Worm (Caenorhabditis elegans) whole organism, late embryonic: ENCODE measurements around the gene prx-1.

Source experiments
- C08G9.2 ChIP-seq: sonication (generic microtip); optimal IDR thresholded peaks from 2 replicates; lab custom pipeline; 2016; ENCODE audit warnings: mild to moderate bottlenecking, missing genetic modification characterization, moderate library complexity, missing compliant biosample characterization
- F13H6.1 ChIP-seq: sonication (generic microtip); optimal IDR thresholded peaks from 2 replicates; lab custom pipeline; 2016; ENCODE audit warnings: missing genetic modification characterization, missing compliant biosample characterization
- K02D7.2 ChIP-seq: sonication (generic microtip); optimal IDR thresholded peaks from 2 replicates; lab custom pipeline; 2017; ENCODE audit warnings: mild to moderate bottlenecking, missing genetic modification characterization, missing compliant biosample characterization
- K09A11.1 ChIP-seq: sonication (generic microtip); optimal IDR thresholded peaks from 2 replicates; lab custom pipeline; 2017; ENCODE audit warnings: antibody characterized with exemption, mild to moderate bottlenecking, missing genetic modification characterization, missing compliant biosample characterization; ENCODE audit not compliant: insufficient read depth
- ama-1 ChIP-seq: fragments of 150-350 bp; optimal IDR thresholded peaks from 2 replicates; lab custom pipeline; 2014
- ceh-14 ChIP-seq: sonication (generic microtip); optimal IDR thresholded peaks from 2 replicates; lab custom pipeline; 2016; ENCODE audit warnings: missing genotype, missing genetic modification characterization, missing compliant biosample characterization
- ceh-18 ChIP-seq: sonication (generic microtip); optimal IDR thresholded peaks from 2 replicates; lab custom pipeline; 2016; ENCODE audit warnings: missing genetic modification characterization, missing compliant biosample characterization
- ceh-19 ChIP-seq: fragments of 200-800 bp; sonication (Bioruptor generic); optimal IDR thresholded peaks from 2 replicates; lab custom pipeline; 2018; ENCODE audit warnings: mild to moderate bottlenecking, missing genetic modification characterization, missing compliant biosample characterization
- ceh-2 ChIP-seq: sonication (generic microtip); optimal IDR thresholded peaks from 2 replicates; lab custom pipeline; 2016; ENCODE audit warnings: missing genotype, missing genetic modification characterization, missing compliant biosample characterization
- ceh-22 ChIP-seq: sonication (generic microtip); optimal IDR thresholded peaks from 2 replicates; lab custom pipeline; 2017; ENCODE audit warnings: missing biosample characterization, missing genetic modification characterization
- ceh-24 ChIP-seq: sonication (generic microtip); optimal IDR thresholded peaks from 2 replicates; lab custom pipeline; 2016; ENCODE audit warnings: mild to moderate bottlenecking, missing genetic modification characterization, missing compliant biosample characterization
- ceh-30 ChIP-seq: fragments of 150-350 bp; optimal IDR thresholded peaks from 2 replicates; lab custom pipeline; 2014; ENCODE audit warnings: missing biosample characterization, missing genetic modification characterization
- ceh-31 ChIP-seq: sonication (generic microtip); optimal IDR thresholded peaks from 2 replicates; lab custom pipeline; 2016; ENCODE audit warnings: missing genetic modification characterization, missing compliant biosample characterization
- ceh-34 ChIP-seq: sonication (generic microtip); optimal IDR thresholded peaks from 2 replicates; lab custom pipeline; 2016; ENCODE audit warnings: mild to moderate bottlenecking, missing genetic modification characterization, missing compliant biosample characterization
- ceh-45 ChIP-seq: fragments of 200-800 bp; sonication (Bioruptor generic); IDR thresholded peaks from 2 replicates; pipeline ENCODE4 v1.3.6; 2022; ENCODE audit warnings: missing genetic modification reagents, missing genetic modification characterization, missing compliant biosample characterization
- ceh-48 ChIP-seq: sonication (generic microtip); optimal IDR thresholded peaks from 2 replicates; lab custom pipeline; 2016; ENCODE audit warnings: missing genetic modification characterization, inconsistent platforms, missing compliant biosample characterization
- dmd-4 ChIP-seq: sonication (generic microtip); optimal IDR thresholded peaks from 2 replicates; lab custom pipeline; 2016; ENCODE audit warnings: borderline replicate concordance, missing genetic modification characterization, missing compliant biosample characterization
- dve-1 ChIP-seq: sonication (generic microtip); optimal IDR thresholded peaks from 2 replicates; lab custom pipeline; 2017; ENCODE audit warnings: antibody characterized with exemption, mild to moderate bottlenecking, missing genetic modification characterization, missing compliant biosample characterization
- elt-2 ChIP-seq: sonication (generic microtip); optimal IDR thresholded peaks from 2 replicates; lab custom pipeline; 2016; ENCODE audit warnings: missing genetic modification reagents, missing genetic modification characterization, missing compliant biosample characterization
- eyg-1 ChIP-seq: sonication (generic microtip); optimal IDR thresholded peaks from 2 replicates; lab custom pipeline; 2016; ENCODE audit warnings: missing genotype, missing genetic modification characterization, missing compliant biosample characterization
- fax-1 ChIP-seq: sonication (generic microtip); optimal IDR thresholded peaks from 2 replicates; lab custom pipeline; 2016; ENCODE audit warnings: missing genotype, missing genetic modification characterization, missing compliant biosample characterization
- fkh-6 ChIP-seq: sonication (generic microtip); optimal IDR thresholded peaks from 2 replicates; lab custom pipeline; 2016; ENCODE audit warnings: missing genetic modification characterization, missing compliant biosample characterization
- hlh-13 ChIP-seq: fragments of 200-800 bp; sonication (Bioruptor generic); optimal IDR thresholded peaks from 2 replicates; lab custom pipeline; 2018; ENCODE audit warnings: mild to moderate bottlenecking, missing genetic modification characterization, missing compliant biosample characterization
- hlh-30 ChIP-seq: sonication (generic microtip); optimal IDR thresholded peaks from 2 replicates; lab custom pipeline; 2017; ENCODE audit warnings: antibody characterized with exemption, missing genetic modification characterization, missing compliant biosample characterization; ENCODE audit not compliant: insufficient read depth
- hlh-8 ChIP-seq: sonication (generic microtip); optimal IDR thresholded peaks from 2 replicates; lab custom pipeline; 2016; ENCODE audit warnings: missing genotype, missing genetic modification characterization, missing compliant biosample characterization
- lim-6 ChIP-seq: sonication (generic microtip); optimal IDR thresholded peaks from 2 replicates; lab custom pipeline; 2016; ENCODE audit warnings: missing genetic modification characterization, missing compliant biosample characterization
- lin-11 ChIP-seq: fragments of 200-800 bp; sonication (Bioruptor generic); optimal IDR thresholded peaks from 2 replicates; lab custom pipeline; 2018; ENCODE audit warnings: mild to moderate bottlenecking, missing genetic modification characterization, missing compliant biosample characterization
- mec-3 ChIP-seq: sonication (generic microtip); optimal IDR thresholded peaks from 2 replicates; lab custom pipeline; 2016; ENCODE audit warnings: borderline replicate concordance, missing genetic modification characterization, missing compliant biosample characterization
- nfya-1 ChIP-seq: sonication (generic microtip); optimal IDR thresholded peaks from 2 replicates; lab custom pipeline; 2017; ENCODE audit warnings: missing genetic modification characterization, mild to moderate bottlenecking, missing compliant biosample characterization, antibody characterized with exemption, moderate library complexity
- nhr-11 ChIP-seq: fragments of 150-350 bp; optimal IDR thresholded peaks from 2 replicates; lab custom pipeline; 2014; ENCODE audit warnings: missing biosample characterization, missing genetic modification characterization
- pag-3 ChIP-seq: sonication (generic microtip); optimal IDR thresholded peaks from 2 replicates; lab custom pipeline; 2016; ENCODE audit warnings: missing compliant biosample characterization, missing genetic modification characterization, borderline replicate concordance
- pax-1 ChIP-seq: fragments of 150-350 bp; optimal IDR thresholded peaks from 2 replicates; lab custom pipeline; 2014; ENCODE audit warnings: missing biosample characterization, missing genetic modification characterization
- pha-4 ChIP-seq: fragments of 150-350 bp; optimal IDR thresholded peaks from 2 replicates; lab custom pipeline; 2018; ENCODE audit warnings: missing biosample characterization, missing genetic modification reagents, missing genetic modification characterization
- pqm-1 ChIP-seq: sonication (generic microtip); optimal IDR thresholded peaks from 2 replicates; lab custom pipeline; 2016; ENCODE audit warnings: missing genetic modification characterization, missing compliant biosample characterization
- ref-2 ChIP-seq: sonication (generic microtip); optimal IDR thresholded peaks from 2 replicates; lab custom pipeline; 2016; ENCODE audit warnings: missing genetic modification characterization, missing compliant biosample characterization
- rnt-1 ChIP-seq: sonication (generic microtip); optimal IDR thresholded peaks from 2 replicates; lab custom pipeline; 2016; ENCODE audit warnings: missing genetic modification characterization, missing compliant biosample characterization
- sdc-2 ChIP-seq: sonication (generic microtip); optimal IDR thresholded peaks from 2 replicates; lab custom pipeline; 2016; ENCODE audit warnings: missing genotype, missing genetic modification characterization, missing compliant biosample characterization
- syd-9 ChIP-seq: sonication (generic microtip); optimal IDR thresholded peaks from 2 replicates; lab custom pipeline; 2016; ENCODE audit warnings: mild to moderate bottlenecking, missing genetic modification characterization, moderate library complexity, missing compliant biosample characterization
- tbx-2 ChIP-seq: sonication (generic microtip); optimal IDR thresholded peaks from 2 replicates; lab custom pipeline; 2016; ENCODE audit warnings: missing genetic modification characterization, missing compliant biosample characterization
- ttx-3 ChIP-seq: sonication (generic microtip); optimal IDR thresholded peaks from 2 replicates; lab custom pipeline; 2016; ENCODE audit warnings: missing genetic modification reagents, missing genetic modification characterization, missing compliant biosample characterization
- unc-3 ChIP-seq, 2 experiments: fragments of 200-800 bp in 1 of 2; sonication (Bioruptor generic) in 1 of 2; sonication (generic microtip) in 1 of 2; conservative IDR thresholded peaks in 1 of 2; optimal IDR thresholded peaks in 1 of 2; 2 replicates each; pipeline versions ENCODE4 v1.3.6 to Lab custom; 2016 to 2022; ENCODE audit warnings: missing compliant biosample characterization in 2 of 2, missing genetic modification characterization in 2 of 2, missing genetic modification reagents in 1 of 2
- unc-42 ChIP-seq: sonication (generic microtip); optimal IDR thresholded peaks from 2 replicates; lab custom pipeline; 2016; ENCODE audit warnings: missing genotype, missing genetic modification characterization, missing compliant biosample characterization
- unc-55 ChIP-seq: sonication (generic microtip); optimal IDR thresholded peaks from 2 replicates; lab custom pipeline; 2017; ENCODE audit warnings: missing biosample characterization, missing genetic modification reagents, missing genetic modification characterization
- zip-5 ChIP-seq: sonication (generic microtip); optimal IDR thresholded peaks from 2 replicates; lab custom pipeline; 2016; ENCODE audit warnings: missing genetic modification characterization, missing compliant biosample characterization
- ztf-16 ChIP-seq: sonication (generic microtip); optimal IDR thresholded peaks from 2 replicates; lab custom pipeline; 2017; ENCODE audit warnings: missing genetic modification characterization, missing compliant biosample characterization

prx-1 gene

DNA sequence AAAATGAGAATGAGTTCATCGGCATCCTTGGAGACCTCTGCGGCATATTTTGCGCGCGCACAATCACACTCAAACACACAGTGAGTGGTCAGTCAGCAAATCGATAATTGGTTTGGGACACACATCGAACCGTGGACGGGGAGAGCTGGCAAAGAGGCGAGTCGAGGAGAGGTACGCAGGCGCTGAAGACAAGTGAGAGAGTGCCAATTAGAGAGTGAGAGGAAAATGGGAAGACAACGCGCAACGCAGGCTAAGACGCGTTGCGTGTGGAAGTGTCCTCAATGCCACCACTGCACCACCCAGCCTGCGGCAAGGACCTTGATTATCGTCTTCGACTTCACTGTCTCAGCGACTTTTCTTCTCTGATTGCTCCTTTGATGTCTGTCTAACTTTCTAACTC is 16.5 kb upstream of the prx-1 start:
- TF ChIP-seq fkh-6 (tag; lab: Kevin White, UChicago), result peak; percentile 30
- peak; percentile 41 for TF ChIP-seq fax-1
- TF ChIP-seq ceh-34 (tag; lab: Kevin White, UChicago), result peak; percentile 65
- peak; percentile 94 for TF ChIP-seq nfya-1 (tag; lab: Kevin White, UChicago)
- peak; percentile 84 for TF ChIP-seq unc-55 (GFP tag; lab: Kevin White, UChicago)
- TF ChIP-seq rnt-1 (tag; lab: Kevin White, UChicago), result peak; percentile 62
- no peak for TF ChIP-seq mec-3 (tag; lab: Kevin White, UChicago)
- TF ChIP-seq hlh-30 (tag; lab: Kevin White, UChicago), result peak; percentile 37
- TF ChIP-seq eyg-1 (tag; lab: Kevin White, UChicago), result peak; percentile 41
- TF ChIP-seq syd-9 (tag; lab: Kevin White, UChicago), result peak; percentile 57
- peak; percentile 91 for TF ChIP-seq ceh-48 (tag; lab: Kevin White, UChicago)
- peak; percentile 8 for TF ChIP-seq ceh-14 (tag; lab: Kevin White, UChicago)
- TF ChIP-seq F13H6.1 (tag; lab: Kevin White, UChicago), result peak; percentile 9
- peak; percentile 60 for TF ChIP-seq ceh-2 (tag; lab: Kevin White, UChicago)
- TF ChIP-seq ceh-22 (tag; lab: Kevin White, UChicago), result no peak
- TF ChIP-seq ceh-24 (tag; lab: Kevin White, UChicago), result no peak
- no peak for TF ChIP-seq pqm-1 (tag; lab: Kevin White, UChicago)
- TF ChIP-seq sdc-2 (tag; lab: Kevin White, UChicago), result peak; percentile 75
- peak; percentile 50 for TF ChIP-seq C08G9.2
- TF ChIP-seq ceh-18, result peak; percentile 74
- TF ChIP-seq tbx-2 (tag; lab: Kevin White, UChicago), result peak; percentile 77
- peak; percentile 84 for TF ChIP-seq ceh-31 (tag; lab: Kevin White, UChicago)
- TF ChIP-seq elt-2 (tag; lab: Kevin White, UChicago), result peak; percentile 4
- TF ChIP-seq ref-2 (tag; lab: Kevin White, UChicago), result peak; percentile 73
- TF ChIP-seq hlh-13 (GFP tag; lab: Kevin White, UChicago), result no peak
- TF ChIP-seq unc-42 (tag; lab: Kevin White, UChicago), result peak; percentile 70
- TF ChIP-seq ztf-16 (tag; lab: Kevin White, UChicago), result no peak
- no peak for TF ChIP-seq pha-4 (tag; lab: Kevin White, UChicago)

DNA sequence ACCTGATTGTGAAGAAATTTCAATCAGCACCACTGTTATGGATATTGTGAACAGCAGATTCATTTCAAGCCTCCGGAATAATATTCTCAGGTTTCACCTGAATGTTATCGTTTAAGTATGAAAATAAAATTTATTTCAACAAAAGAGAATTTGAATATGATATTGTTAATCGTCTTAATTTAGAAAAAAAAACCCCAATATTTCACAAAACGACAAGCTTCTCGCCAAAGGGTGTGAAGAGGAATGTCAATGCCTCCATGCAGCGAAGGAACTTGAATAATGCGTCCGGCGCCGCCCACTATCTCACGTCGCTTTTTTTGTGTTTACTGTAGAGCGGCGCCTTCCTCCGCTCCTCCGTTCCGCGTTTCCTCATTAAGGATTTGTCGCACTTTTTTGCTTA is 10.6 kb upstream of the prx-1 start, which contains the start of gene C11H1.5:
Gene C11H1.5, minus strand, starts transcription at position 101 of the 400 bp plus-strand sequence.
- TF ChIP-seq ceh-45 (no peak), pag-3 (no peak), ceh-30 (no peak), hlh-30 (tag; lab: Kevin White, UChicago) (no peak), ceh-19 (no peak), ama-1 (no peak), ceh-2 (tag; lab: Kevin White, UChicago) (no peak), nfya-1 (tag; lab: Kevin White, UChicago) (no peak), elt-2 (tag; lab: Kevin White, UChicago) (no peak), dve-1 (tag; lab: Kevin White, UChicago) (no peak)

DNA sequence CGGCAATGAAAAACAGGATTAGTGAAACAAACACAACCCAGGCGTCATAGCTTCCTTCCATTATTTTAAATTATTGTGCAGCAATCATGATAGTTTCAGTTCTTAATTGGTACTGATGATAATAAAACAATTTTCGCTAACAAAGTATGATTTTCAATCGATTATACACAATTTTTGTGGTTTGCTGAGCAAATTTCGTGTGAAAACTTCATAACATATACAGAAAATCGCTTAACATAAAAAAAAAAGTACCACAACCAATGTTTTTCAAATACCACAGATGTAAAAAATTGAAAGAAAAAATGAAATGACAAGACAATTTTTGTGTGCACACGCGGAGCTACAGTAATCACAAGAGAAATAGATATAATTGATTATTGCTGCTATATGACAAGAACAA is 6.1 kb upstream of the prx-1 start, which contains the start of gene gphr-2:
Gene gphr-2, minus strand, starts transcription at position 101 of the 400 bp plus-strand sequence.
- TF ChIP-seq zip-5 (tag; lab: Kevin White, UChicago), result no peak
- no peak for TF ChIP-seq pag-3
- TF ChIP-seq eyg-1 (tag; lab: Kevin White, UChicago), result no peak
- TF ChIP-seq dve-1 (tag; lab: Kevin White, UChicago), result no peak
- no peak for TF ChIP-seq nhr-11
- TF ChIP-seq ceh-2 (tag; lab: Kevin White, UChicago), result no peak
- TF ChIP-seq, all 69 proteins: peak for 0

DNA sequence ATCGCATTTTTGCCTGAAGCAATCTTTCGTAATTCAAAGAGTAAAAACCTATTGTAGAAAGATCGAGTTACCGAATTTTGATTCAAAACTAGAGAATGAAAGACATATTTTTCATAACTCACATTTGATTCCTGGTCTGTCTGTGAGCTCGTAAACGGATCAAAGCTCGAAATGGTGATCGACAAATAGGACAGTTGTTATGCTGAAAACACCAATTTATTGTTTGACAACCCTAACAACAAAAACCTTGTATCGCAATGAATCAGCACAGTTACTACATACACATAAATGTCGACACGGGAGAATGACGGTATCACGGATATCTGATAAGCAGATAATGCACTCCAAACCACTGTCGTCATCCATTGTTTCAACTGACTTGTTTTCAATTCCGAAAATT is 4.1 kb upstream of the prx-1 start:
- TF ChIP-seq unc-3 (GFP tag; conservative IDR thresholded peaks at IDR 0.05; lab: Robert Waterston, UW) (no peak), unc-3 (tag; optimal IDR thresholded peaks at IDR 0.05; lab: Kevin White, UChicago) (no peak), nhr-11 (no peak), hlh-8 (tag; lab: Kevin White, UChicago) (no peak), C08G9.2 (no peak), ttx-3 (tag; lab: Kevin White, UChicago) (no peak), nfya-1 (tag; lab: Kevin White, UChicago) (no peak), pax-1 (tag; lab: Kevin White, UChicago) (no peak), K09A11.1 (tag; lab: Kevin White, UChicago) (no peak), lin-11 (no peak), K02D7.2 (tag; lab: Kevin White, UChicago) (no peak), lim-6 (tag; lab: Kevin White, UChicago) (no peak), mec-3 (tag; lab: Kevin White, UChicago) (no peak), ceh-30 (no peak), ceh-31 (tag; lab: Kevin White, UChicago) (no peak), ceh-2 (tag; lab: Kevin White, UChicago) (no peak), ztf-16 (tag; lab: Kevin White, UChicago) (no peak), dmd-4 (tag; lab: Kevin White, UChicago) (no peak)
